Worm (Caenorhabditis elegans): ENCODE data around the gene ptl-1.

ce11 chrIII:811544-811943 lies 46.6 kb downstream of the ptl-1 start, which contains the start of gene daf-7:
- no peak for TF ChIP-seq nhr-237 (tag; optimal IDR thresholded peaks at IDR 0.05)
- TF ChIP-seq unc-62 (GFP tag; optimal IDR thresholded peaks at IDR 0.05) = no peak
- no peak for TF ChIP-seq tlp-1 (tag; optimal IDR thresholded peaks at IDR 0.05)
- TF ChIP-seq sox-4 (tag; optimal IDR thresholded peaks at IDR 0.05) = no peak
- TF ChIP-seq lin-13 (GFP tag; optimal IDR thresholded peaks at IDR 0.05) = no peak
- no peak for TF ChIP-seq fkh-10 (GFP tag; optimal IDR thresholded peaks at IDR 0.05)
- no peak for TF ChIP-seq dpl-1 (GFP tag; optimal IDR thresholded peaks at IDR 0.05)
- no peak for TF ChIP-seq xbp-1 (tag; optimal IDR thresholded peaks at IDR 0.05)
- no peak for TF ChIP-seq ztf-11 (tag; optimal IDR thresholded peaks at IDR 0.05)
- TF ChIP-seq ces-1 (GFP tag; optimal IDR thresholded peaks at IDR 0.05) = no peak
- no peak for TF ChIP-seq blmp-1 (tag; optimal IDR thresholded peaks at IDR 0.05)
- no peak for TF ChIP-seq ama-1 (optimal IDR thresholded peaks at IDR 0.05)
- no peak for TF ChIP-seq sup-37 (GFP tag; optimal IDR thresholded peaks at IDR 0.05)
- no peak for TF ChIP-seq mep-1 (tag; optimal IDR thresholded peaks at IDR 0.05)

Measured in whole organism, L1 larva.